Worm (Caenorhabditis elegans): Measurements from ENCODE around the gene M176.16.

ce11 chrII:9447965-9448364 is 29.6 kb downstream of the M176.16 start, which contains the start of gene chil-18:
- TF ChIP-seq tab-1 (GFP tag; IDR thresholded peaks at IDR 0.05), result no peak
- no peak for TF ChIP-seq ztf-23 (GFP tag; IDR thresholded peaks at IDR 0.05)
- no peak for TF ChIP-seq ref-1 (GFP tag; conservative IDR thresholded peaks at IDR 0.05)
- no peak for TF ChIP-seq cog-1 (tag; optimal IDR thresholded peaks at IDR 0.05)
- no peak for TF ChIP-seq flt-1 (GFP tag; IDR thresholded peaks at IDR 0.05)
- no peak for TF ChIP-seq T22C8.4 (GFP tag; IDR thresholded peaks at IDR 0.05)
- TF ChIP-seq med-1 (GFP tag; optimal IDR thresholded peaks at IDR 0.05; ENCODE audit: insufficient read depth), result no peak
- no peak for TF ChIP-seq klf-2 (GFP tag; conservative IDR thresholded peaks at IDR 0.05)

All from whole organism, midembryonic.